Worm (Caenorhabditis elegans) whole organism, L4 larva: ENCODE measurements around the gene cht-1.

Experiments
- F26F4.8 ChIP-seq: fragments of 200-800 bp; sonication (Bioruptor generic); conservative IDR thresholded peaks from 2 replicates; pipeline ENCODE4 v1.3.6; 2022; ENCODE audit warnings: missing genetic modification characterization, missing compliant biosample characterization
- dpl-1 ChIP-seq: fragments of 150-350 bp; optimal IDR thresholded peaks from 2 replicates; lab custom pipeline; 2014; ENCODE audit warnings: missing biosample characterization, missing genetic modification reagents, missing genetic modification characterization
- fos-1 ChIP-seq: fragments of 150-350 bp; optimal IDR thresholded peaks from 2 replicates; lab custom pipeline; 2014; ENCODE audit warnings: missing biosample characterization, missing genetic modification characterization
- jun-1 ChIP-seq: fragments of 150-350 bp; optimal IDR thresholded peaks from 2 replicates; lab custom pipeline; 2014; ENCODE audit warnings: missing biosample characterization, missing genetic modification reagents, missing genetic modification characterization
- lir-3 ChIP-seq: sonication (generic microtip); optimal IDR thresholded peaks from 2 replicates; lab custom pipeline; 2016; ENCODE audit warnings: mild to moderate bottlenecking, missing genetic modification characterization, missing compliant biosample characterization
- lsy-2 ChIP-seq, 2 experiments: fragments of 150-350 bp in 1 of 2; sonication (generic microtip) in 1 of 2; optimal IDR thresholded peaks; 2 replicates each; lab custom pipeline; 2014 to 2017; ENCODE audit warnings: missing biosample characterization in 2 of 2, missing genetic modification characterization in 2 of 2
- mdl-1 ChIP-seq, 2 experiments: fragments of 150-350 bp in 1 of 2; sonication (generic microtip) in 1 of 2; optimal IDR thresholded peaks; 2 replicates each; lab custom pipeline; 2014 to 2017; ENCODE audit warnings: missing biosample characterization in 2 of 2, missing genetic modification characterization in 2 of 2
- mep-1 ChIP-seq: fragments of 150-350 bp; sonication (generic microtip); optimal IDR thresholded peaks from 3 replicates; lab custom pipeline; 2014; ENCODE audit warnings: missing biosample characterization, missing genetic modification characterization
- nhr-76 ChIP-seq: fragments of 150-350 bp; optimal IDR thresholded peaks from 2 replicates; lab custom pipeline; 2014; ENCODE audit warnings: missing biosample characterization, missing genetic modification characterization
- pqm-1 ChIP-seq: sonication (generic microtip); optimal IDR thresholded peaks from 2 replicates; lab custom pipeline; 2017; ENCODE audit warnings: missing biosample characterization, missing genetic modification characterization
- ztf-11 ChIP-seq: fragments of 150-350 bp; optimal IDR thresholded peaks from 2 replicates; lab custom pipeline; 2014; ENCODE audit warnings: missing biosample characterization, missing genetic modification characterization

- no peak for TF ChIP-seq lsy-2 (tag; optimal IDR thresholded peaks at IDR 0.05; lab: Kevin White, UChicago)
- TF ChIP-seq fos-1 (tag; lab: Kevin White, UChicago) = no peak
- no peak for TF ChIP-seq F26F4.8 (GFP tag; lab: Robert Waterston, UW)
- TF ChIP-seq ztf-11 = no peak
- no peak for TF ChIP-seq jun-1 (tag; lab: Kevin White, UChicago)
- no peak for TF ChIP-seq lir-3 (tag; lab: Kevin White, UChicago)
- TF ChIP-seq nhr-76 (tag; lab: Kevin White, UChicago) = no peak
- TF ChIP-seq pqm-1 (tag; lab: Kevin White, UChicago) = no peak
- TF ChIP-seq mdl-1 (tag; optimal IDR thresholded peaks at IDR 0.05; lab: Kevin White, UChicago) = no peak
- no peak for TF ChIP-seq dpl-1 (GFP tag; lab: Kevin White, UChicago)
- no peak for TF ChIP-seq mep-1 (tag; lab: Kevin White, UChicago)
Observed at ce11 chrX:3440308-3440707, 40.5 kb upstream of the cht-1 start.
